Worm (Caenorhabditis elegans) whole organism, L3 larva: ENCODE results near the gene hpd-1.

ENCODE experiments used
- ceh-82 ChIP-seq: fragments of 150-350 bp; optimal IDR thresholded peaks from 2 replicates; lab custom pipeline; 2014; ENCODE audit warnings: missing biosample characterization, missing genetic modification characterization
- egl-5 ChIP-seq: fragments of 150-350 bp; optimal IDR thresholded peaks from 2 replicates; lab custom pipeline; 2017; ENCODE audit warnings: missing biosample characterization, missing genetic modification reagents, missing genetic modification characterization, inconsistent platforms
- elt-3 ChIP-seq, 3 experiments: fragments of 150-350 bp in 1 of 3; sonication (generic microtip) in 2 of 3; optimal IDR thresholded peaks; 2 replicates in 2 of 3; 4 replicates in 1 of 3; lab custom pipeline; 2014 to 2017; ENCODE audit warnings: missing biosample characterization in 3 of 3, missing genetic modification characterization in 3 of 3
- mdl-1 ChIP-seq: fragments of 150-350 bp; optimal IDR thresholded peaks from 2 replicates; lab custom pipeline; 2014; ENCODE audit warnings: missing biosample characterization, missing genetic modification characterization
- tbx-2 ChIP-seq: sonication (generic microtip); optimal IDR thresholded peaks from 2 replicates; lab custom pipeline; 2016; ENCODE audit warnings: mild to moderate bottlenecking, missing genetic modification characterization, missing compliant biosample characterization

- TF ChIP-seq mdl-1 (no peak), elt-3 (tag; optimal IDR thresholded peaks at IDR 0.05; lab: Kevin White, UChicago) (no peak), egl-5 (no peak), ceh-82 (no peak), tbx-2 (tag; lab: Kevin White, UChicago) (no peak)
These were observed at the start of gene hpd-1 for ce11 chrIII:10535226-10535625.
